Fruit fly (Drosophila melanogaster): ENCODE data around the gene dmGlut.

Gene dmGlut

DNA sequence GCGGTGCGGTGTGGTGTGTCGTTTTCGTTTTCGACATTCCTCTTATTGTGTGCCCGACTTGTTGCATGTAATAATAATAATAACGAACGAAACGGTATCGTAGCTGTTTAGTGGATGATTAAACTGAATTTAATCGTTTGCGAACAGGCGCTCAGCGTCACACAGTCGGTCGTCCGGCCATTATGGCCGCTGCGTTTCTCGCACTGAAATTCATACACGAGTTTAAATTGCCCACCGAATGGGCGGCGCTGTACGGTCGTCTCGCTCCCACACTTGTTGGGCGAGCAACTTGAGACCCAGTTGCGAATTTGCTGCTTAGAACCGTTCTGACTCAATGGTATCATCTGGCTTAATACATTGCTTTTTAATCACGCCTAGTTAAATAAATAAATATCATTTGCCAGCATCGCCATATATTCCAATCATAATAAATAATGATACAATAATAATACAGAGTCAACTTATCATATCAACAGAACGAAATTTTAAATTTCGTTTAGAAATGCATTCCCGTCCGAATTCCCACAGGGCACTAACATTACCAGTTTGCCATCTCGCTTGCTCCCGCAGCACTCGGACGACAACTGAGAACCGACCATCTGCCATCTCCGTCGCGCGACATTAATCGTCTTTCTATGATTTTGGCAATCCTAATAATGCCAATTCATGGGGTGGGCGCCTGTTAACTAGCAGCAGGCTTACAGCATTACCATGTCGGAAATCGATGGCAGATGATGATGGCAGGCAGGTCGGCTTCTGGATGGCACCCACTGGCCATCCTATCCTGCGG lies 16.2 kb upstream of the dmGlut start:
- TF ChIP-seq dsx (GFP tag; optimal IDR thresholded peaks at IDR 0.05; ENCODE audit: poor library complexity, severe bottlenecking) (no peak), CG8319 (GFP tag; optimal IDR thresholded peaks at IDR 0.05) (peak; percentile 88), Met (GFP tag; optimal IDR thresholded peaks at IDR 0.05) (peak; percentile 91), Ets21C (GFP tag; optimal IDR thresholded peaks at IDR 0.05) (peak; percentile 71), CG6854 (GFP tag; optimal IDR thresholded peaks at IDR 0.05) (peak; percentile 86), acj6 (GFP tag; optimal IDR thresholded peaks at IDR 0.05) (peak; percentile 90), dac (GFP tag; optimal IDR thresholded peaks at IDR 0.05) (peak; percentile 78), salr (GFP tag; optimal IDR thresholded peaks at IDR 0.05) (peak; percentile 55 to 89), fd59A (GFP tag; optimal IDR thresholded peaks at IDR 0.05) (peak; percentile 88), CG3032 (tag; optimal IDR thresholded peaks at IDR 0.05) (peak; percentile 95), Blimp-1 (GFP tag; optimal IDR thresholded peaks at IDR 0.05) (peak; percentile 79), eg (GFP tag; IDR thresholded peaks at IDR 0.05) (no peak), CG3919 (GFP tag; optimal IDR thresholded peaks at IDR 0.05) (peak; percentile 90), topi (GFP tag; optimal IDR thresholded peaks at IDR 0.05) (peak; percentile 92), Hr38 (GFP tag; optimal IDR thresholded peaks at IDR 0.05) (peak; percentile 48), spab (GFP tag; optimal IDR thresholded peaks at IDR 0.05) (peak; percentile 90), fd85E (GFP tag; optimal IDR thresholded peaks at IDR 0.05) (peak; percentile 42), Ets96B (tag; optimal IDR thresholded peaks at IDR 0.05) (peak; percentile 93), CG1621 (tag; optimal IDR thresholded peaks at IDR 0.05) (peak; percentile 82), CG8119 (GFP tag; IDR thresholded peaks at IDR 0.05) (no peak), CG6792 (GFP tag; optimal IDR thresholded peaks at IDR 0.05) (peak; percentile 87), CG6163 (GFP tag; IDR thresholded peaks at IDR 0.05) (no peak), CG6808 (GFP tag; optimal IDR thresholded peaks at IDR 0.05) (peak; percentile 96), Gug (GFP tag; IDR thresholded peaks at IDR 0.05) (no peak), CG4318 (GFP tag; optimal IDR thresholded peaks at IDR 0.05) (peak; percentile 87), pdm3 (GFP tag; optimal IDR thresholded peaks at IDR 0.05) (peak; percentile 89), fkh (GFP tag; optimal IDR thresholded peaks at IDR 0.05) (peak; percentile 6), vri (GFP tag; optimal IDR thresholded peaks at IDR 0.05) (no peak), CG11762 (GFP tag; optimal IDR thresholded peaks at IDR 0.05; ENCODE audit: insufficient read depth) (peak; percentile 87), ss (GFP tag; optimal IDR thresholded peaks at IDR 0.05) (peak; percentile 88 to 94), CG15336 (GFP tag; IDR thresholded peaks at IDR 0.05) (no peak), CG10631 (GFP tag; optimal IDR thresholded peaks at IDR 0.05) (peak; percentile 91), CG16779 (tag; optimal IDR thresholded peaks at IDR 0.05) (peak; percentile 93), Hr39 (GFP tag; optimal IDR thresholded peaks at IDR 0.05) (peak; percentile 80), Sox15 (GFP tag; optimal IDR thresholded peaks at IDR 0.05) (peak; percentile 86), Sox102F (GFP tag; optimal IDR thresholded peaks at IDR 0.05) (peak; percentile 86), CG32006 (GFP tag; optimal IDR thresholded peaks at IDR 0.05) (peak; percentile 93), Eip93F (GFP tag; optimal IDR thresholded peaks at IDR 0.05) (no peak), lz (GFP tag; optimal IDR thresholded peaks at IDR 0.05) (peak; percentile 92), CG11902 (GFP tag; optimal IDR thresholded peaks at IDR 0.05) (peak; percentile 87), CG9139 (GFP tag; optimal IDR thresholded peaks at IDR 0.05) (peak; percentile 79), achi (GFP tag; optimal IDR thresholded peaks at IDR 0.05) (peak; percentile 91), svp (GFP tag) (peak; percentile 93), CG7368 (GFP tag; optimal IDR thresholded peaks at IDR 0.05) (peak; percentile 82), OdsH (GFP tag; optimal IDR thresholded peaks at IDR 0.05) (peak; percentile 91), Hr4 (GFP tag; optimal IDR thresholded peaks at IDR 0.05) (peak; percentile 93), Sox14 (GFP tag; optimal IDR thresholded peaks at IDR 0.05) (peak; percentile 90), CG11294 (GFP tag; IDR thresholded peaks at IDR 0.05) (no peak), CG34406 (GFP tag; optimal IDR thresholded peaks at IDR 0.05) (peak; percentile 91), esn (GFP tag; optimal IDR thresholded peaks at IDR 0.05) (peak; percentile 93)
